Fruit fly (Drosophila melanogaster) whole organism, adult: Measurements from ENCODE around the gene CG1724.

Experiments used
- CG11617 ChIP-seq: fragments of 200-800 bp; sonication (Bioruptor generic); optimal IDR thresholded peaks from 2 replicates; lab custom pipeline; 2017; ENCODE audit warnings: mild to moderate bottlenecking, missing biosample characterization, missing genetic modification reagents, missing genetic modification characterization
- CG12768 ChIP-seq: fragments of 200-800 bp; sonication (Bioruptor generic); optimal IDR thresholded peaks from 2 replicates; lab custom pipeline; 2017; ENCODE audit warnings: missing biosample characterization, missing genetic modification characterization, mild to moderate bottlenecking, moderate library complexity, missing genetic modification reagents
- CG14711 ChIP-seq: fragments of 200-800 bp; sonication (Bioruptor generic); optimal IDR thresholded peaks from 2 replicates; lab custom pipeline; 2018; ENCODE audit warnings: missing biosample characterization, mild to moderate bottlenecking, missing genetic modification characterization, moderate library complexity
- CG33017 ChIP-seq: fragments of 200-800 bp; sonication (Bioruptor generic); optimal IDR thresholded peaks from 2 replicates; lab custom pipeline; 2018; ENCODE audit warnings: missing biosample characterization, mild to moderate bottlenecking, missing genetic modification characterization, moderate library complexity
- CG5204 ChIP-seq: fragments of 200-800 bp; sonication (Bioruptor generic); optimal IDR thresholded peaks from 2 replicates; lab custom pipeline; 2016; ENCODE audit warnings: missing biosample characterization, missing genetic modification characterization
- Crg-1 ChIP-seq: fragments of 200-800 bp; sonication (Bioruptor generic); optimal IDR thresholded peaks from 2 replicates; lab custom pipeline; 2016; ENCODE audit warnings: missing biosample characterization, missing genetic modification characterization
- Mnt ChIP-seq: fragments of 200-800 bp; sonication (Bioruptor generic); optimal IDR thresholded peaks from 2 replicates; lab custom pipeline; 2016; ENCODE audit warnings: missing biosample characterization, mild to moderate bottlenecking, missing genetic modification characterization
- bab1 ChIP-seq: fragments of 200-800 bp; sonication (Bioruptor generic); optimal IDR thresholded peaks from 3 replicates; lab custom pipeline; 2019; ENCODE audit warnings: missing biosample characterization, mild to moderate bottlenecking, missing genetic modification characterization, moderate library complexity
- ovo ChIP-seq: fragments of 200-800 bp; sonication (Bioruptor generic); optimal IDR thresholded peaks from 2 replicates; lab custom pipeline; 2016; ENCODE audit warnings: missing biosample characterization, missing genetic modification characterization
- pad ChIP-seq: fragments of 200-800 bp; sonication (Bioruptor generic); optimal IDR thresholded peaks from 3 replicates; lab custom pipeline; 2017; ENCODE audit warnings: missing biosample characterization, missing genetic modification characterization, mild to moderate bottlenecking, moderate library complexity, missing genetic modification reagents
- tj ChIP-seq: fragments of 200-800 bp; sonication (Bioruptor generic); optimal IDR thresholded peaks from 3 replicates; lab custom pipeline; 2017; ENCODE audit warnings: missing biosample characterization, mild to moderate bottlenecking, missing genetic modification characterization, moderate library complexity

DNA sequence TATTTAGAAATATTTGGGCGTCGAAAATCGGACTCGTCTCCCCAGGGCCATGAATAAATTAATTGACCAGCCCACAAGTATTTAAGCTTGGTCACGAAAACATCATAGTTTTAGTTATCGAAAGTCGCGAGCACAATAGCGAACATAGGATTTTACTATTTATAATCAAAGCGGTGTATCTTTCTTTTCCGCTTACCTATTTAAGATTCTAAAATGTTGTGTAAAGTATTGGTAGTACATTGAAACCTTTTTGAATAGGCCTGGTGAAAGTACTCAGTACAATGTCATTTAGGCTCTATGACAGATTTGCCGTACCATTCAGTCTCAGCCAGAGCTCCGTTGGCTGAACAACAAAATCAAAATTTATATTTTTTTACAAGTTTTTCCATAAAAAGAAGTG, 10.2 kb downstream of the CG1724 start, which contains the start of gene ccb:
- TF ChIP-seq CG12768 (GFP tag; lab: Kevin White, UChicago) (no peak), tj (GFP tag; lab: Kevin White, UChicago) (no peak), CG14711 (tag; lab: Kevin White, UChicago) (no peak), bab1 (GFP tag; lab: Kevin White, UChicago) (no peak), CG5204 (GFP tag; lab: Kevin White, UChicago) (no peak), CG11617 (GFP tag; lab: Kevin White, UChicago) (no peak), Mnt (GFP tag; lab: Kevin White, UChicago) (no peak), ovo (GFP tag; lab: Kevin White, UChicago) (no peak), CG33017 (tag; lab: Kevin White, UChicago) (no peak), Crg-1 (GFP tag; lab: Kevin White, UChicago) (no peak), pad (no peak)
